Worm (Caenorhabditis elegans): ENCODE measurements around the gene col-74.

- TF ChIP-seq lin-15B (tag; optimal IDR thresholded peaks at IDR 0.05) (no peak), nhr-12 (tag; optimal IDR thresholded peaks at IDR 0.05) (no peak), nhr-76 (tag; optimal IDR thresholded peaks at IDR 0.05) (no peak), nfya-1 (tag; optimal IDR thresholded peaks at IDR 0.05; ENCODE audit: insufficient read depth) (no peak), ceh-82 (tag; optimal IDR thresholded peaks at IDR 0.05) (no peak), nhr-28 (tag; optimal IDR thresholded peaks at IDR 0.05) (no peak), tbx-2 (tag; optimal IDR thresholded peaks at IDR 0.05) (no peak), snpc-4 (tag; optimal IDR thresholded peaks at IDR 0.05) (no peak), pqm-1 (tag; optimal IDR thresholded peaks at IDR 0.05) (no peak), jun-1 (tag; optimal IDR thresholded peaks at IDR 0.05) (no peak), sea-2 (GFP tag; optimal IDR thresholded peaks at IDR 0.05) (no peak), ztf-4 (tag; optimal IDR thresholded peaks at IDR 0.05) (no peak)
Measured at ce11 chrII:5841053-5841547, 10.9 kb downstream of the col-74 start, which contains the start of gene lec-5.
